Fruit fly (Drosophila melanogaster) whole organism, larva: ENCODE data around the gene hh.

Experiments used
- noc ChIP-seq: fragments of 200-800 bp; sonication (Bioruptor generic); optimal IDR thresholded peaks from 3 replicates; lab custom pipeline; 2019; ENCODE audit warnings: missing biosample characterization, mild to moderate bottlenecking, missing genetic modification characterization, moderate library complexity

The hh gene

dm6 chr3R:23141678-23142338 is at the start of gene hh:
Gene hh (minus strand): TSS chr3R:23141906.
- no peak for TF ChIP-seq noc

dm6 chr3R:23191108-23191771 is 49.5 kb upstream of the hh start:
- peak; percentile 39 for TF ChIP-seq noc

dm6 chr3R:23189958-23190900 is 48.5 kb upstream of the hh start:
- peak; percentile 91 for TF ChIP-seq noc

- peak; percentile 86 for TF ChIP-seq noc
Measured at dm6 chr3R:23189143-23189957, 47.6 kb upstream of the hh start.

dm6 chr3R:23181714-23182337 is 40.1 kb upstream of the hh start:
- TF ChIP-seq noc, result no peak

dm6 chr3R:23180980-23181630 is 39.4 kb upstream of the hh start:
- TF ChIP-seq noc, result peak; percentile 86

- no peak for TF ChIP-seq noc
Measured at dm6 chr3R:23179336-23179735, 37.6 kb upstream of the hh start.

- TF ChIP-seq noc, result peak; percentile 56
Measured at dm6 chr3R:23178052-23178591, 36.4 kb upstream of the hh start.

dm6 chr3R:23177457-23177856 is 35.8 kb upstream of the hh start:
- TF ChIP-seq noc, result no peak

dm6 chr3R:23176445-23177087 is 34.9 kb upstream of the hh start:
- peak; percentile 87 for TF ChIP-seq noc

- TF ChIP-seq noc, result peak; percentile 76
Measured at dm6 chr3R:23175376-23175775, 33.7 kb upstream of the hh start.

- no peak for TF ChIP-seq noc
Measured at dm6 chr3R:23174739-23175138, 33.0 kb upstream of the hh start.

dm6 chr3R:23173393-23173981 is 31.8 kb upstream of the hh start, which contains the start of gene CG46310:
Gene CG46310 (plus strand): TSS chr3R:23173873.
- peak; percentile 90 for TF ChIP-seq noc

- TF ChIP-seq noc, result peak; percentile 42
Measured at dm6 chr3R:23171867-23172266, 30.2 kb upstream of the hh start.
